Fruit fly (Drosophila melanogaster) whole organism, pupa: ENCODE measurements around the gene Mad.

Experiments used
- CG12605 ChIP-seq: fragments of 200-800 bp; sonication (Bioruptor generic); IDR thresholded peaks from 2 replicates; pipeline ENCODE4 v1.3.6; 2022; ENCODE audit warnings: missing biosample characterization, missing genetic modification characterization
- CG13204 ChIP-seq: fragments of 200-800 bp; sonication (Bioruptor generic); optimal IDR thresholded peaks from 2 replicates; lab custom pipeline; 2018; ENCODE audit warnings: missing biosample characterization, mild to moderate bottlenecking, missing genetic modification characterization, moderate library complexity
- CG14655 ChIP-seq: fragments of 200-800 bp; sonication (Bioruptor generic); optimal IDR thresholded peaks from 3 replicates; lab custom pipeline; 2017; ENCODE audit warnings: mild to moderate bottlenecking, missing biosample characterization, missing genetic modification reagents, missing genetic modification characterization
- CG17806 ChIP-seq: fragments of 200-800 bp; sonication (Bioruptor generic); optimal IDR thresholded peaks from 2 replicates; lab custom pipeline; 2018; ENCODE audit warnings: missing biosample characterization, mild to moderate bottlenecking, missing genetic modification characterization, moderate library complexity
- CG34367 ChIP-seq: fragments of 200-800 bp; sonication (Bioruptor generic); optimal IDR thresholded peaks from 2 replicates; lab custom pipeline; 2018; ENCODE audit warnings: missing biosample characterization, mild to moderate bottlenecking, missing genetic modification characterization
- CG4496 ChIP-seq: fragments of 200-800 bp; sonication (Bioruptor generic); IDR thresholded peaks from 3 replicates; pipeline ENCODE4 v1.3.6; 2022; ENCODE audit warnings: missing biosample characterization, missing genetic modification characterization
- CG8159 ChIP-seq: fragments of 200-800 bp; sonication (Bioruptor generic); optimal IDR thresholded peaks from 3 replicates; lab custom pipeline; 2018; ENCODE audit warnings: missing biosample characterization, mild to moderate bottlenecking, missing genetic modification characterization, moderate library complexity
- D1 ChIP-seq: fragments of 200-800 bp; sonication (Bioruptor generic); optimal IDR thresholded peaks from 2 replicates; lab custom pipeline; 2018; ENCODE audit warnings: missing biosample characterization, mild to moderate bottlenecking, missing genetic modification characterization, moderate library complexity
- EcR ChIP-seq: fragments of 200-800 bp; sonication (Bioruptor generic); optimal IDR thresholded peaks from 3 replicates; lab custom pipeline; 2019; ENCODE audit warnings: missing biosample characterization, missing genetic modification characterization, mild to moderate bottlenecking, moderate library complexity, missing genetic modification reagents
- Pif1A ChIP-seq: fragments of 200-800 bp; sonication (Bioruptor generic); optimal IDR thresholded peaks from 3 replicates; lab custom pipeline; 2016; ENCODE audit warnings: missing biosample characterization, missing genetic modification characterization
- Pif1B ChIP-seq: fragments of 200-800 bp; sonication (Bioruptor generic); optimal IDR thresholded peaks from 3 replicates; lab custom pipeline; 2016; ENCODE audit warnings: missing biosample characterization, missing genetic modification characterization
- Snoo ChIP-seq: fragments of 200-800 bp; sonication (Bioruptor generic); optimal IDR thresholded peaks from 3 replicates; lab custom pipeline; 2017; ENCODE audit warnings: missing biosample characterization, mild to moderate bottlenecking, missing genetic modification characterization, inconsistent platforms
- fd96Ca ChIP-seq: fragments of 200-800 bp; sonication (Bioruptor generic); IDR thresholded peaks from 3 replicates; pipeline ENCODE4 v1.3.6; 2022; ENCODE audit warnings: missing biosample characterization, missing genetic modification characterization
- rn ChIP-seq: fragments of 200-800 bp; sonication (Bioruptor generic); IDR thresholded peaks from 2 replicates; pipeline ENCODE4 v1.3.6; 2022; ENCODE audit warnings: missing biosample characterization, missing genetic modification characterization

- no peak for TF ChIP-seq EcR (GFP tag; lab: Kevin White, UChicago)
- no peak for TF ChIP-seq CG8159 (tag; lab: Kevin White, UChicago)
- no peak for TF ChIP-seq fd96Ca (GFP tag; lab: Robert Waterston, UW)
- TF ChIP-seq CG12605: no peak
- TF ChIP-seq CG34367 (tag; lab: Kevin White, UChicago): no peak
- TF ChIP-seq CG17806 (tag; lab: Kevin White, UChicago): no peak
- no peak for TF ChIP-seq rn (GFP tag; lab: Robert Waterston, UW)
- no peak for TF ChIP-seq Snoo (tag; lab: Kevin White, UChicago)
- no peak for TF ChIP-seq D1 (tag; lab: Kevin White, UChicago)
- no peak for TF ChIP-seq CG13204 (GFP tag; lab: Kevin White, UChicago)
- no peak for TF ChIP-seq Pif1A (GFP tag; lab: Kevin White, UChicago)
- TF ChIP-seq CG4496 (GFP tag; lab: Robert Waterston, UW): no peak
- no peak for TF ChIP-seq Pif1B (GFP tag; lab: Kevin White, UChicago)
- TF ChIP-seq CG14655 (GFP tag; lab: Kevin White, UChicago): no peak
Observed at dm6 chr2L:3121745-3122144, 37.7 kb downstream of the Mad start.
